Worm (Caenorhabditis elegans): ENCODE data around the gene R151.2.

Gene R151.2

ce11 chrIII:7167568-7167937 is 42.2 kb upstream of the R151.2 start, which contains the start of gene acs-4:
Gene acs-4, plus strand, starts transcription at chrIII:7167838.
- no peak for TF ChIP-seq lin-35 (GFP tag; optimal IDR thresholded peaks at IDR 0.05)

ce11 chrIII:7170090-7170489 is 39.7 kb upstream of the R151.2 start:
- TF ChIP-seq egl-18 (GFP tag; IDR thresholded peaks at IDR 0.05) (no peak), Y79H2A.3 (GFP tag; conservative IDR thresholded peaks at IDR 0.05) (no peak)

- TF ChIP-seq K12H6.12 (tag; optimal IDR thresholded peaks at IDR 0.05) = no peak
- TF ChIP-seq hmg-20 (GFP tag; IDR thresholded peaks at IDR 0.05) = no peak
- no peak for TF ChIP-seq xnd-1 (tag; optimal IDR thresholded peaks at IDR 0.05)
- no peak for TF ChIP-seq dpff-1 (tag; optimal IDR thresholded peaks at IDR 0.05)
- TF ChIP-seq aptf-2 (GFP tag; conservative IDR thresholded peaks at IDR 0.05) = no peak
- no peak for TF ChIP-seq T07F8.4 (tag; optimal IDR thresholded peaks at IDR 0.05)
- TF ChIP-seq gei-17 (GFP tag; optimal IDR thresholded peaks at IDR 0.05) = no peak
- 0 out of 2 replicates have a peak, but pooled peaks have one; percentile 54 for TF ChIP-seq nfya-2 (GFP tag; IDR thresholded peaks at IDR 0.05)
- TF ChIP-seq ama-1 (optimal IDR thresholded peaks at IDR 0.05) = no peak
- TF ChIP-seq ama-1 (GFP tag; optimal IDR thresholded peaks at IDR 0.05) = no peak
- TF ChIP-seq egl-18 (GFP tag; IDR thresholded peaks at IDR 0.05) = no peak
- TF ChIP-seq lir-1 (GFP tag; conservative IDR thresholded peaks at IDR 0.05) = no peak
- TF ChIP-seq snpc-4 (GFP tag; optimal IDR thresholded peaks at IDR 0.05) = no peak
- TF ChIP-seq snpc-4 (tag; optimal IDR thresholded peaks at IDR 0.05) = peak in 1 of 4 experiments; percentile 26
- peak; percentile 82 for TF ChIP-seq B0336.3 (GFP tag; IDR thresholded peaks at IDR 0.05)
- TF ChIP-seq hmg-1.2 (GFP tag; IDR thresholded peaks at IDR 0.05) = peak; percentile 11; the same call in 1 of the 2 replicates
- TF ChIP-seq F22D6.2 (tag; optimal IDR thresholded peaks at IDR 0.05) = no peak
- TF ChIP-seq cebp-1 (GFP tag; IDR thresholded peaks at IDR 0.05) = no peak
- TF ChIP-seq cebp-1 (tag; optimal IDR thresholded peaks at IDR 0.05) = peak; percentile 54
- peak; percentile 11 for TF ChIP-seq snpc-1.3 (tag; optimal IDR thresholded peaks at IDR 0.05; ENCODE audit: insufficient read depth)
- TF ChIP-seq T26A5.8 (tag; optimal IDR thresholded peaks at IDR 0.05) = no peak
- no peak for TF ChIP-seq K11D2.4 (GFP tag; IDR thresholded peaks at IDR 0.05)
- no peak for TF ChIP-seq lag-1 (GFP tag; IDR thresholded peaks at IDR 0.05)
- TF ChIP-seq Y53G8AR.9 (GFP tag; conservative IDR thresholded peaks at IDR 0.05) = 0 out of 2 replicates have a peak, but pooled peaks have one; percentile 53
- no peak for TF ChIP-seq cebp-2 (GFP tag; IDR thresholded peaks at IDR 0.05)
- peak; percentile 66 for TF ChIP-seq tlf-1 (GFP tag; optimal IDR thresholded peaks at IDR 0.05)
- peak; percentile 49 for TF ChIP-seq F33H1.4 (GFP tag; IDR thresholded peaks at IDR 0.05)
- no peak for TF ChIP-seq ccch-3 (GFP tag; optimal IDR thresholded peaks at IDR 0.05)
- no peak for TF ChIP-seq ztf-26 (tag; optimal IDR thresholded peaks at IDR 0.05)
- no peak for TF ChIP-seq ets-4 (GFP tag; optimal IDR thresholded peaks at IDR 0.05)
- TF ChIP-seq rcor-1 (GFP tag; IDR thresholded peaks at IDR 0.05) = no peak
- TF ChIP-seq him-1 (tag; optimal IDR thresholded peaks at IDR 0.05) = no peak
- no peak for TF ChIP-seq egrh-3 (GFP tag; IDR thresholded peaks at IDR 0.05)
- peak; percentile 56; the same call in 1 of the 2 replicates for TF ChIP-seq attf-6 (GFP tag; IDR thresholded peaks at IDR 0.05)
- TF ChIP-seq madf-3 (GFP tag; IDR thresholded peaks at IDR 0.05) = peak; percentile 46; the same call in 1 of the 2 replicates
- peak; percentile 3 for TF ChIP-seq die-1 (tag; optimal IDR thresholded peaks at IDR 0.05)
- TF ChIP-seq Y95B8A.8 (GFP tag; IDR thresholded peaks at IDR 0.05) = peak; percentile 54; the same call in 1 of the 2 replicates
- TF ChIP-seq D2030.7 (GFP tag; IDR thresholded peaks at IDR 0.05) = 0 out of 2 replicates have a peak, but pooled peaks have one; percentile 36
- TF ChIP-seq chd-7 (tag; optimal IDR thresholded peaks at IDR 0.05) = no peak
- no peak for TF ChIP-seq Y67H2A.10 (GFP tag; conservative IDR thresholded peaks at IDR 0.05)
- TF ChIP-seq F57C9.4 (tag; optimal IDR thresholded peaks at IDR 0.05) = no peak
- TF ChIP-seq dox-1 (GFP tag; IDR thresholded peaks at IDR 0.05) = no peak
- TF ChIP-seq dpl-1 (GFP tag; optimal IDR thresholded peaks at IDR 0.05) = no peak
- TF ChIP-seq B0261.1 (tag; optimal IDR thresholded peaks at IDR 0.05) = no peak
These were observed 31.3 kb upstream of the R151.2 start for ce11 chrIII:7178497-7178896.

Measured in whole organism, young adult.